Worm (Caenorhabditis elegans): Measurements from ENCODE around the gene lin-32.

The lin-32 gene

ce11 chrX:2241147-2241798, 11.4 kb upstream of the lin-32 start:
- peak; percentile 1 for TF ChIP-seq nhr-237 (tag; optimal IDR thresholded peaks at IDR 0.05)
- TF ChIP-seq mbf-1 (tag; optimal IDR thresholded peaks at IDR 0.05): no peak

ce11 chrX:2237438-2237961, 7.6 kb upstream of the lin-32 start, which contains the start of gene vha-15:
TSS of gene vha-15 (plus strand) at chrX:2237911.
- no peak for TF ChIP-seq Y55F3AM.14 (GFP tag; optimal IDR thresholded peaks at IDR 0.05)
- TF ChIP-seq lsy-2 (tag; optimal IDR thresholded peaks at IDR 0.05): peak; percentile 73 to 93
- peak; percentile 87 for TF ChIP-seq fos-1 (tag; optimal IDR thresholded peaks at IDR 0.05)
- TF ChIP-seq lin-11 (tag; optimal IDR thresholded peaks at IDR 0.05): peak; percentile 71
- peak; percentile 76 for TF ChIP-seq sma-9 (GFP tag; optimal IDR thresholded peaks at IDR 0.05)
- TF ChIP-seq sma-9 (tag; optimal IDR thresholded peaks at IDR 0.05): no peak
- peak; percentile 54 for TF ChIP-seq nhr-6 (tag; optimal IDR thresholded peaks at IDR 0.05)
- TF ChIP-seq F13H6.1 (tag; optimal IDR thresholded peaks at IDR 0.05): peak; percentile 80
- no peak for TF ChIP-seq peb-1 (tag; optimal IDR thresholded peaks at IDR 0.05)
- peak; percentile 30 for TF ChIP-seq mab-5 (tag; optimal IDR thresholded peaks at IDR 0.05)
- TF ChIP-seq mdl-1 (tag; optimal IDR thresholded peaks at IDR 0.05): peak in 1 of 2 experiments; percentile 27
- no peak for TF ChIP-seq nhr-10 (tag; optimal IDR thresholded peaks at IDR 0.05)
- peak; percentile 92 for TF ChIP-seq unc-55 (GFP tag; optimal IDR thresholded peaks at IDR 0.05)
- TF ChIP-seq unc-62 (GFP tag; optimal IDR thresholded peaks at IDR 0.05): no peak
- peak; percentile 47 for TF ChIP-seq sma-3 (GFP tag; optimal IDR thresholded peaks at IDR 0.05)
- TF ChIP-seq ztf-1 (GFP tag; conservative IDR thresholded peaks at IDR 0.05): no peak
- peak; percentile 89 for TF ChIP-seq C34F6.9 (tag; optimal IDR thresholded peaks at IDR 0.05)
- TF ChIP-seq nhr-129 (tag; optimal IDR thresholded peaks at IDR 0.05): peak; percentile 92
- TF ChIP-seq lin-13 (GFP tag; optimal IDR thresholded peaks at IDR 0.05): peak; percentile 80
- peak; percentile 77 for TF ChIP-seq nhr-25 (tag; optimal IDR thresholded peaks at IDR 0.05)
- TF ChIP-seq egl-27 (tag; optimal IDR thresholded peaks at IDR 0.05): peak; percentile 80
- peak; percentile 64 for TF ChIP-seq gmeb-1 (tag; optimal IDR thresholded peaks at IDR 0.05)
- TF ChIP-seq ztf-11 (tag; optimal IDR thresholded peaks at IDR 0.05): no peak
- peak; percentile 25 for TF ChIP-seq ceh-82 (tag; optimal IDR thresholded peaks at IDR 0.05)
- TF ChIP-seq crh-2 (tag; optimal IDR thresholded peaks at IDR 0.05): peak; percentile 89
- TF ChIP-seq sem-4 (tag; optimal IDR thresholded peaks at IDR 0.05): peak; percentile 63
- no peak for TF ChIP-seq dmd-4 (tag; optimal IDR thresholded peaks at IDR 0.05)
- peak; percentile 73 for TF ChIP-seq snpc-4 (tag; optimal IDR thresholded peaks at IDR 0.05)
- peak; percentile 29 for TF ChIP-seq nhr-237 (tag; optimal IDR thresholded peaks at IDR 0.05)
- TF ChIP-seq zag-1 (tag; optimal IDR thresholded peaks at IDR 0.05): peak; percentile 50
- no peak for TF ChIP-seq blmp-1 (tag; optimal IDR thresholded peaks at IDR 0.05; ENCODE audit: insufficient read depth)
- TF ChIP-seq ama-1 (optimal IDR thresholded peaks at IDR 0.05): no peak
- no peak for TF ChIP-seq nhr-12 (tag; optimal IDR thresholded peaks at IDR 0.05)
- peak; percentile 73 for TF ChIP-seq ZK546.5 (tag; optimal IDR thresholded peaks at IDR 0.05)
- peak; percentile 61 for TF ChIP-seq nhr-21 (tag; optimal IDR thresholded peaks at IDR 0.05)
- TF ChIP-seq ceh-16 (tag; optimal IDR thresholded peaks at IDR 0.05): peak; percentile 52
- no peak for TF ChIP-seq lin-39 (tag; optimal IDR thresholded peaks at IDR 0.05)

ce11 chrX:2233929-2234328, 4.0 kb upstream of the lin-32 start, which contains the start of gene T14F9.2:
TSS of gene T14F9.2 (plus strand) at chrX:2234324.
- TF ChIP-seq sma-9 (GFP tag; optimal IDR thresholded peaks at IDR 0.05) (peak; percentile 24), sma-9 (tag; optimal IDR thresholded peaks at IDR 0.05) (no peak), ama-1 (optimal IDR thresholded peaks at IDR 0.05) (no peak), F13H6.1 (tag; optimal IDR thresholded peaks at IDR 0.05) (peak; percentile 37), nhr-12 (tag; optimal IDR thresholded peaks at IDR 0.05) (no peak), nhr-129 (tag; optimal IDR thresholded peaks at IDR 0.05) (peak; percentile 52), C34F6.9 (tag; optimal IDR thresholded peaks at IDR 0.05) (peak; percentile 72), mbf-1 (tag; optimal IDR thresholded peaks at IDR 0.05) (no peak), nhr-237 (tag; optimal IDR thresholded peaks at IDR 0.05) (no peak), crh-2 (tag; optimal IDR thresholded peaks at IDR 0.05) (peak; percentile 60), nhr-23 (tag; optimal IDR thresholded peaks at IDR 0.05) (no peak), lin-13 (GFP tag; optimal IDR thresholded peaks at IDR 0.05) (peak; percentile 51), unc-55 (GFP tag; optimal IDR thresholded peaks at IDR 0.05) (peak; percentile 74), ZK546.5 (tag; optimal IDR thresholded peaks at IDR 0.05) (no peak), nhr-25 (tag; optimal IDR thresholded peaks at IDR 0.05) (peak; percentile 41), fos-1 (tag; optimal IDR thresholded peaks at IDR 0.05) (peak; percentile 10), lsy-2 (tag; optimal IDR thresholded peaks at IDR 0.05) (peak in 1 of 2 experiments; percentile 83), sma-3 (GFP tag; optimal IDR thresholded peaks at IDR 0.05) (no peak)

All from whole organism, L2 larva.